Worm (Caenorhabditis elegans) whole organism, L4 larva: ENCODE data around the gene srw-10.

Experiments
- F49E8.2 ChIP-seq: sonication (generic microtip); optimal IDR thresholded peaks from 2 replicates; lab custom pipeline; 2016; ENCODE audit warnings: missing compliant biosample characterization, mild to moderate bottlenecking, missing genetic modification characterization, borderline replicate concordance
- T26A8.4 ChIP-seq: fragments of 200-800 bp; sonication (Bioruptor generic); IDR thresholded peaks from 2 replicates; pipeline ENCODE4 v1.3.6; 2022; ENCODE audit warnings: missing genetic modification characterization, missing compliant biosample characterization
- ama-1 ChIP-seq: fragments of 150-350 bp; optimal IDR thresholded peaks from 2 replicates; lab custom pipeline; 2014; ENCODE audit warnings: inconsistent platforms, mixed read lengths
- cey-2 ChIP-seq: sonication (generic microtip); optimal IDR thresholded peaks from 3 replicates; lab custom pipeline; 2017; ENCODE audit warnings: missing genetic modification characterization, mild to moderate bottlenecking, missing compliant biosample characterization, antibody characterized with exemption, borderline replicate concordance; ENCODE audit not compliant: insufficient read depth
- egl-27 ChIP-seq: sonication (generic microtip); optimal IDR thresholded peaks from 3 replicates; lab custom pipeline; 2017; ENCODE audit warnings: missing biosample characterization, missing genetic modification reagents, missing genetic modification characterization
- fkh-10 ChIP-seq: fragments of 150-350 bp; optimal IDR thresholded peaks from 2 replicates; lab custom pipeline; 2014; ENCODE audit warnings: missing biosample characterization, missing genetic modification reagents, missing genetic modification characterization
- hmg-1.1 ChIP-seq: fragments of 200-800 bp; sonication (Bioruptor generic); IDR thresholded peaks from 2 replicates; pipeline ENCODE4 v1.3.6; 2022; ENCODE audit warnings: missing genetic modification reagents, missing genetic modification characterization, missing compliant biosample characterization
- lsy-2 ChIP-seq, 2 experiments: fragments of 150-350 bp in 1 of 2; sonication (generic microtip) in 1 of 2; optimal IDR thresholded peaks; 2 replicates each; lab custom pipeline; 2014 to 2017; ENCODE audit warnings: missing biosample characterization in 2 of 2, missing genetic modification characterization in 2 of 2
- mdl-1 ChIP-seq, 2 experiments: fragments of 150-350 bp in 1 of 2; sonication (generic microtip) in 1 of 2; optimal IDR thresholded peaks; 2 replicates each; lab custom pipeline; 2014 to 2017; ENCODE audit warnings: missing biosample characterization in 2 of 2, missing genetic modification characterization in 2 of 2
- nhr-11 ChIP-seq: fragments of 150-350 bp; optimal IDR thresholded peaks from 2 replicates; lab custom pipeline; 2014; ENCODE audit warnings: missing biosample characterization, missing genetic modification characterization
- nhr-28 ChIP-seq: fragments of 150-350 bp; optimal IDR thresholded peaks from 2 replicates; lab custom pipeline; 2014; ENCODE audit warnings: missing biosample characterization, missing genetic modification characterization
- unc-39 ChIP-seq: sonication (generic microtip); optimal IDR thresholded peaks from 2 replicates; lab custom pipeline; 2017; ENCODE audit warnings: missing biosample characterization, missing genetic modification characterization
- unc-62 ChIP-seq, 3 experiments: fragments of 150-350 bp in 1 of 3; sonication (generic microtip); optimal IDR thresholded peaks in 2 of 3; peaks in 1 of 3; 1 replicate in 1 of 3; 2 replicates in 2 of 3; lab custom pipeline; 2014 to 2017; ENCODE audit warnings: missing biosample characterization in 3 of 3, missing genetic modification characterization in 3 of 3, missing genetic modification reagents in 3 of 3, missing genotype in 1 of 3
- zag-1 ChIP-seq: fragments of 150-350 bp; optimal IDR thresholded peaks from 2 replicates; lab custom pipeline; 2014; ENCODE audit warnings: missing biosample characterization, missing genetic modification characterization

- TF ChIP-seq fkh-10 (GFP tag; lab: Kevin White, UChicago) (no peak), zag-1 (tag; lab: Kevin White, UChicago) (no peak), ama-1 (lab: Kevin White, UChicago) (no peak), unc-39 (tag; lab: Kevin White, UChicago) (no peak), unc-62 (GFP tag; optimal IDR thresholded peaks at IDR 0.05 in 1 of 2; lab: Kevin White, UChicago) (no peak), unc-62 (tag; optimal IDR thresholded peaks at IDR 0.05; lab: Kevin White, UChicago) (no peak), hmg-1.1 (GFP tag; lab: Robert Waterston, UW) (no peak), egl-27 (tag; lab: Kevin White, UChicago) (no peak), F49E8.2 (tag; lab: Kevin White, UChicago) (no peak), mdl-1 (tag; optimal IDR thresholded peaks at IDR 0.05; lab: Kevin White, UChicago) (no peak), nhr-28 (tag; lab: Kevin White, UChicago) (no peak), T26A8.4 (GFP tag; lab: Robert Waterston, UW) (no peak), lsy-2 (tag; optimal IDR thresholded peaks at IDR 0.05; lab: Kevin White, UChicago) (no peak), nhr-11 (tag; lab: Kevin White, UChicago) (no peak), cey-2 (tag; lab: Kevin White, UChicago) (no peak)
Measured at ce11 chrIII:12779676-12780337, 24.7 kb downstream of the srw-10 start, which contains the start of gene gab-1.
